Worm (Caenorhabditis elegans): Measurements from ENCODE around the gene F10D7.11.

Gene F10D7.11

ce11 chrX:17403058-17403457 is 40.4 kb downstream of the F10D7.11 start:
- TF ChIP-seq unc-62 (GFP tag; optimal IDR thresholded peaks at IDR 0.05): no peak

- TF ChIP-seq unc-62 (GFP tag; optimal IDR thresholded peaks at IDR 0.05): no peak
Observed at ce11 chrX:17408855-17409254, 46.2 kb downstream of the F10D7.11 start.

- TF ChIP-seq unc-62 (GFP tag; optimal IDR thresholded peaks at IDR 0.05): no peak
Observed at ce11 chrX:17412642-17413041, 50.0 kb downstream of the F10D7.11 start.

- TF ChIP-seq unc-62 (GFP tag; optimal IDR thresholded peaks at IDR 0.05): no peak
Observed at ce11 chrX:17413868-17414267, 51.2 kb downstream of the F10D7.11 start, which contains the start of gene crb-1. Gene crb-1 (minus strand): TSS chrX:17414014.
